Fruit fly (Drosophila melanogaster) Kc167 (cell line): ENCODE results near the gene Polr1B.

Experiments used
- Sin3A ChIP-seq: fragments of >200 bp; optimal IDR thresholded peaks from 2 replicates; lab custom pipeline; 2018; ENCODE audit warnings: missing external identifiers
- h ChIP-seq: fragments of >200 bp; optimal IDR thresholded peaks from 3 replicates; lab custom pipeline; 2018; ENCODE audit warnings: missing external identifiers
- psq ChIP-seq: fragments of >200 bp; optimal IDR thresholded peaks from 2 replicates; lab custom pipeline; 2017; ENCODE audit warnings: missing external identifiers
- ttk ChIP-seq: sonication (Bioruptor generic); optimal IDR thresholded peaks from 2 replicates; lab custom pipeline; 2017; ENCODE audit warnings: missing external identifiers

DNA sequence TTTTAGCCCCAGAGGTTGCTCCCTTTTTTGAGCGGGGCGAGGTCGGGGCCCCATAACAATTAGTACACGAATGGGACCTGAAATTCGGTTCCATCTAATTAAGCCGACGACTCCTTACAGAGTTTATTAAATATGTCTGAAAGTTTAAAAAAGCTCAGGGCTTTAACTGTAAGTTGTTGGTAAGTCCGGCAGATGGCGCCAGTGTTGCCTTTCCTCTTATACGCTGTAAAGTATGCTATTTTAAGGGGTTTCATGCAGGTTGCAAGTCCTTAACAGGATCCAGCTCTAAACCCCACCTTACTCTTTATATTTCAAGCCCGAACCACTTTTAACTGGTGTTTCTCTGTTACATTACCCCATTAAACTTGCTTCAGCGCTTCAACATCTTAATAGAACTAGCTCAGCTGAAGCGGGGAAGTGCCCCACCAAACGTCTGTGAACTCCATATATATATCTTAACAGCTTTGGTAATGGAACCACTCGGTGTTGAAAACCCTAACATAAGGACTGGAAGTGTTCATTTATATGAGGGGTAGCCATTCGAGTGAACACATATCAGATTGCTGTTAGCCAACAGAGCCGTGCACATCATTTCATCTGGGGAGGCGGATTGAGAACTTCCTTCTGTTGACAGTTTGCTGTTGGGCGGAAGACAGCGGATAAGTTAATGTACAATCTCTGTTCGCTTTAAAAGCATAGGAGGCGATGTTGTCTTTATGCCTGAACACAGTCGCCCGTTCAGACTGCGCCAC, 8.5 kb upstream of the Polr1B start:
- no peak for TF ChIP-seq Sin3A (lab: Kevin White, UChicago)
- no peak for TF ChIP-seq psq (lab: Kevin White, UChicago)
- no peak for TF ChIP-seq ttk (lab: Kevin White, UChicago)
- no peak for TF ChIP-seq h (lab: Kevin White, UChicago)
